Worm (Caenorhabditis elegans): ENCODE measurements around the gene apc-17.

Gene apc-17

ce11 chrII:11097154-11097887 lies 10.6 kb upstream of the apc-17 start, which contains the start of the genes rpl-36.A and nuo-1 (continued):
- TF ChIP-seq duxl-1 (tag; optimal IDR thresholded peaks at IDR 0.05; ENCODE audit: poor library complexity) (peak; percentile 33), mdl-1 (tag; optimal IDR thresholded peaks at IDR 0.05) (peak in 1 of 2 experiments; percentile 27), nhr-77 (tag; optimal IDR thresholded peaks at IDR 0.05) (peak; percentile 86), lin-1 (GFP tag; IDR thresholded peaks at IDR 0.05) (no peak), daf-19 (GFP tag; conservative IDR thresholded peaks at IDR 0.05) (no peak), nhr-11 (tag; optimal IDR thresholded peaks at IDR 0.05) (peak; percentile 67), spr-1 (tag; optimal IDR thresholded peaks at IDR 0.05) (peak; percentile 20), nhr-25 (tag; optimal IDR thresholded peaks at IDR 0.05; ENCODE audit: borderline replicate concordance, insufficient read depth) (peak; percentile 9), hlh-11 (tag; optimal IDR thresholded peaks at IDR 0.05) (peak; percentile 80)

- 0 out of 2 replicates have a peak, but pooled peaks have one; percentile 11 for TF ChIP-seq pha-4 (GFP tag; IDR thresholded peaks at IDR 0.05)
- TF ChIP-seq pha-4 (tag; optimal IDR thresholded peaks at IDR 0.05), result no peak
- TF ChIP-seq ctbp-1 (GFP tag; IDR thresholded peaks at IDR 0.05), result no peak
- TF ChIP-seq unc-62 (GFP tag; optimal IDR thresholded peaks at IDR 0.05 in 1 of 2), result peak in 1 of 2 experiments; percentile 36
- TF ChIP-seq unc-62 (tag; optimal IDR thresholded peaks at IDR 0.05), result no peak
Observed at ce11 chrII:11099841-11100240, 8.1 kb upstream of the apc-17 start, which contains the start of gene C09H10.4. Gene C09H10.4, plus strand, starts transcription at chrII:11100141.

ce11 chrII:11101171-11101570 lies 6.8 kb upstream of the apc-17 start:
- TF ChIP-seq F44E2.7 (GFP tag; IDR thresholded peaks at IDR 0.05) (no peak), unc-62 (GFP tag; optimal IDR thresholded peaks at IDR 0.05 in 1 of 2) (peak in 1 of 2 experiments; percentile 95), unc-62 (tag; optimal IDR thresholded peaks at IDR 0.05) (no peak)

ce11 chrII:11103052-11103451 lies 4.9 kb upstream of the apc-17 start:
- TF ChIP-seq lin-38 (GFP tag; IDR thresholded peaks at IDR 0.05) (peak; percentile 83), lsy-2 (tag; optimal IDR thresholded peaks at IDR 0.05) (peak in 1 of 2 experiments; percentile 85), egl-27 (tag; optimal IDR thresholded peaks at IDR 0.05) (no peak), ceh-20 (GFP tag; IDR thresholded peaks at IDR 0.05) (no peak), saeg-2 (GFP tag; IDR thresholded peaks at IDR 0.05) (no peak), lin-13 (GFP tag; optimal IDR thresholded peaks at IDR 0.05) (peak; percentile 31), nhr-77 (tag; optimal IDR thresholded peaks at IDR 0.05) (peak; percentile 72), ztf-11 (tag; optimal IDR thresholded peaks at IDR 0.05) (no peak), nhr-42 (GFP tag; IDR thresholded peaks at IDR 0.05) (0 out of 2 replicates have a peak, but pooled peaks have one; percentile 11), nhr-28 (tag; optimal IDR thresholded peaks at IDR 0.05) (peak; percentile 77), ctbp-1 (GFP tag; IDR thresholded peaks at IDR 0.05) (no peak), hmg-1.1 (GFP tag; IDR thresholded peaks at IDR 0.05) (peak; percentile 37; the same call in 1 of the 2 replicates), daf-8 (GFP tag; IDR thresholded peaks at IDR 0.05) (no peak), nhr-111 (GFP tag; optimal IDR thresholded peaks at IDR 0.05) (no peak), ceh-32 (tag; optimal IDR thresholded peaks at IDR 0.05; ENCODE audit: poor library complexity) (no peak), lin-1 (GFP tag; IDR thresholded peaks at IDR 0.05) (no peak), madf-5 (GFP tag; IDR thresholded peaks at IDR 0.05) (no peak), aha-1 (tag) (peak; percentile 83), zfp-2 (tag; optimal IDR thresholded peaks at IDR 0.05) (no peak), pha-4 (GFP tag; IDR thresholded peaks at IDR 0.05) (no peak), pha-4 (tag; optimal IDR thresholded peaks at IDR 0.05) (peak; percentile 66), Y5F2A.4 (GFP tag; optimal IDR thresholded peaks at IDR 0.05) (no peak), lim-7 (GFP tag; IDR thresholded peaks at IDR 0.05) (no peak), F49E8.2 (tag; optimal IDR thresholded peaks at IDR 0.05; ENCODE audit: borderline replicate concordance) (no peak), daf-19 (GFP tag; conservative IDR thresholded peaks at IDR 0.05) (no peak), cey-2 (tag; optimal IDR thresholded peaks at IDR 0.05; ENCODE audit: borderline replicate concordance, insufficient read depth) (no peak), tra-1 (GFP tag; IDR thresholded peaks at IDR 0.05) (no peak), dpl-1 (GFP tag; optimal IDR thresholded peaks at IDR 0.05) (peak; percentile 73), nhr-102 (tag; optimal IDR thresholded peaks at IDR 0.05) (no peak), unc-62 (GFP tag; optimal IDR thresholded peaks at IDR 0.05 in 1 of 2) (peak in 1 of 2 experiments; percentile 75), unc-62 (tag; optimal IDR thresholded peaks at IDR 0.05) (no peak), daf-16 (GFP tag; optimal IDR thresholded peaks at IDR 0.05) (no peak), daf-16 (tag; optimal IDR thresholded peaks at IDR 0.05) (peak; percentile 59), mes-2 (tag; optimal IDR thresholded peaks at IDR 0.05; ENCODE audit: poor library complexity, severe bottlenecking) (peak; percentile 76), mep-1 (tag; optimal IDR thresholded peaks at IDR 0.05) (peak; percentile 59)

Data from whole organism, L4 larva.